Fruit fly (Drosophila melanogaster) whole organism, embryonic: ENCODE results near the gene CG11986.

Source experiments
- Bdp1 ChIP-seq: fragments of 200-800 bp; sonication (Bioruptor generic); optimal IDR thresholded peaks from 3 replicates; lab custom pipeline; 2016; ENCODE audit warnings: missing biosample characterization, missing genetic modification characterization
- Bgb ChIP-seq: fragments of 200-800 bp; sonication (Bioruptor generic); IDR thresholded peaks from 2 replicates; pipeline ENCODE4 v1.3.6; 2022; ENCODE audit warnings: missing biosample characterization, missing genetic modification characterization; ENCODE audit not compliant: partially characterized antibody
- C15 ChIP-seq: fragments of 200-800 bp; sonication (Bioruptor generic); IDR thresholded peaks from 3 replicates; pipeline ENCODE4 v1.3.6; 2022; ENCODE audit warnings: missing biosample characterization, missing genetic modification characterization
- CG10274 ChIP-seq: fragments of 200-800 bp; sonication (Bioruptor generic); optimal IDR thresholded peaks from 3 replicates; lab custom pipeline; 2017; ENCODE audit warnings: missing biosample characterization, mild to moderate bottlenecking, missing genetic modification characterization
- CG11398 ChIP-seq: fragments of 200-800 bp; sonication (Bioruptor generic); optimal IDR thresholded peaks from 2 replicates; lab custom pipeline; 2016; ENCODE audit warnings: missing biosample characterization, missing genetic modification characterization
- CG1603 ChIP-seq: fragments of 200-800 bp; sonication (Bioruptor generic); optimal IDR thresholded peaks from 2 replicates; lab custom pipeline; 2019; ENCODE audit warnings: missing biosample characterization, mild to moderate bottlenecking, missing genetic modification characterization, moderate library complexity
- CG16815 ChIP-seq: fragments of 200-800 bp; sonication (Bioruptor generic); optimal IDR thresholded peaks from 3 replicates; lab custom pipeline; 2017; ENCODE audit warnings: missing biosample characterization, mild to moderate bottlenecking, missing genetic modification characterization
- CG17328 ChIP-seq: fragments of 200-800 bp; sonication (Bioruptor generic); IDR thresholded peaks from 2 replicates; pipeline ENCODE4 v1.3.6; 2022; ENCODE audit warnings: missing biosample characterization, missing genetic modification characterization
- CG17361 ChIP-seq: fragments of 200-800 bp; sonication (Bioruptor generic); IDR thresholded peaks from 3 replicates; pipeline ENCODE4 v1.3.6; 2022; ENCODE audit warnings: missing biosample characterization, missing genetic modification characterization
- CG18599 ChIP-seq: fragments of 200-800 bp; sonication (Bioruptor generic); optimal IDR thresholded peaks from 3 replicates; lab custom pipeline; 2017; ENCODE audit warnings: missing biosample characterization, missing genetic modification characterization, mild to moderate bottlenecking, moderate library complexity, missing genetic modification reagents
- CG31388 ChIP-seq: fragments of 200-800 bp; sonication (Bioruptor generic); optimal IDR thresholded peaks from 2 replicates; lab custom pipeline; 2016; ENCODE audit warnings: missing biosample characterization, missing genetic modification characterization
- CG32532 ChIP-seq: fragments of 200-800 bp; sonication (Bioruptor generic); IDR thresholded peaks from 2 replicates; pipeline ENCODE4 v1.3.6; 2022; ENCODE audit warnings: missing biosample characterization, missing genetic modification characterization
- CG32772 ChIP-seq: fragments of 200-800 bp; sonication (Bioruptor generic); IDR thresholded peaks from 2 replicates; pipeline ENCODE4 v1.3.6; 2022; ENCODE audit warnings: missing biosample characterization, missing genetic modification characterization
- CG3995 ChIP-seq: fragments of 200-800 bp; sonication (Bioruptor generic); optimal IDR thresholded peaks from 3 replicates; lab custom pipeline; 2016; ENCODE audit warnings: missing biosample characterization, missing genetic modification characterization
- CG6765 ChIP-seq: fragments of 200-800 bp; sonication (Bioruptor generic); optimal IDR thresholded peaks from 3 replicates; lab custom pipeline; 2017; ENCODE audit warnings: missing biosample characterization, mild to moderate bottlenecking, missing genetic modification characterization
- CG9876 ChIP-seq: fragments of 200-800 bp; sonication (Bioruptor generic); optimal IDR thresholded peaks from 2 replicates; lab custom pipeline; 2016; ENCODE audit warnings: missing biosample characterization, missing genetic modification characterization
- Dbx ChIP-seq: fragments of 200-800 bp; sonication (Bioruptor generic); IDR thresholded peaks from 3 replicates; pipeline ENCODE4 v1.3.6; 2022; ENCODE audit warnings: missing biosample characterization, missing genetic modification characterization
- Eip74EF ChIP-seq, 2 experiments: fragments of 200-800 bp in 1 of 2; fragments of >200 bp in 1 of 2; sonication (Bioruptor generic) in 1 of 2; optimal IDR thresholded peaks; 2 replicates each; lab custom pipeline; 2017 to 2019; ENCODE audit warnings: missing biosample characterization in 2 of 2, missing genetic modification characterization in 2 of 2, mild to moderate bottlenecking in 1 of 2, moderate library complexity in 1 of 2
- GATAe ChIP-seq: fragments of 200-800 bp; sonication (Bioruptor generic); conservative IDR thresholded peaks from 2 replicates; pipeline ENCODE4 v1.3.6; 2022; ENCODE audit warnings: missing biosample characterization, missing genetic modification characterization
- HmgZ ChIP-seq: fragments of 200-800 bp; sonication (Bioruptor generic); optimal IDR thresholded peaks from 2 replicates; lab custom pipeline; 2018; ENCODE audit warnings: missing biosample characterization, mild to moderate bottlenecking, missing genetic modification characterization
- NC2α ChIP-seq: fragments of 200-800 bp; sonication (Bioruptor generic); optimal IDR thresholded peaks from 2 replicates; lab custom pipeline; 2016; ENCODE audit warnings: missing biosample characterization, missing genetic modification characterization
- NC2β ChIP-seq: fragments of 200-800 bp; sonication (Bioruptor generic); optimal IDR thresholded peaks from 2 replicates; lab custom pipeline; 2016; ENCODE audit warnings: missing biosample characterization, missing genetic modification characterization
- Optix ChIP-seq: fragments of 200-800 bp; sonication (Bioruptor generic); IDR thresholded peaks from 3 replicates; pipeline ENCODE4 v1.3.6; 2022; ENCODE audit warnings: missing biosample characterization, missing genetic modification characterization
- Sry-δ ChIP-seq: fragments of 200-800 bp; sonication (Bioruptor generic); optimal IDR thresholded peaks from 2 replicates; lab custom pipeline; 2016; ENCODE audit warnings: missing biosample characterization, missing genetic modification characterization
- YL-1 ChIP-seq: fragments of 200-800 bp; sonication (Bioruptor generic); optimal IDR thresholded peaks from 3 replicates; lab custom pipeline; 2017; ENCODE audit warnings: missing biosample characterization, mild to moderate bottlenecking, missing genetic modification characterization
- ap ChIP-seq: fragments of 200-800 bp; sonication (Bioruptor generic); IDR thresholded peaks from 2 replicates; pipeline ENCODE4 v1.3.6; 2022; ENCODE audit warnings: missing biosample characterization, missing genetic modification characterization
- bab2 ChIP-seq: fragments of 200-800 bp; sonication (Bioruptor generic); optimal IDR thresholded peaks from 2 replicates; lab custom pipeline; 2016; ENCODE audit warnings: missing biosample characterization, missing genetic modification characterization
- bcd ChIP-seq: fragments of 200-800 bp; sonication (Bioruptor generic); optimal IDR thresholded peaks from 2 replicates; lab custom pipeline; 2017; ENCODE audit warnings: missing biosample characterization, mild to moderate bottlenecking, missing genetic modification characterization
- chif ChIP-seq, 2 experiments: fragments of 200-800 bp; sonication (Bioruptor generic); optimal IDR thresholded peaks; 3 replicates each; lab custom pipeline; 2016; ENCODE audit warnings: missing biosample characterization in 2 of 2, missing genetic modification characterization in 2 of 2
- dpn ChIP-seq, 2 experiments: fragments of 200-800 bp; sonication (Bioruptor generic); optimal IDR thresholded peaks; 3 replicates each; lab custom pipeline; 2016; ENCODE audit warnings: missing biosample characterization in 2 of 2, missing genetic modification characterization in 2 of 2
- fd3F ChIP-seq: fragments of 200-800 bp; sonication (Bioruptor generic); optimal IDR thresholded peaks from 2 replicates; lab custom pipeline; 2018; ENCODE audit warnings: missing biosample characterization, mild to moderate bottlenecking, missing genetic modification characterization, moderate library complexity
- ham ChIP-seq: fragments of 200-800 bp; sonication (Bioruptor generic); IDR thresholded peaks from 2 replicates; pipeline ENCODE4 v1.3.6; 2022; ENCODE audit warnings: missing biosample characterization, missing genetic modification characterization
- kay ChIP-seq: fragments of 200-800 bp; sonication (Bioruptor generic); optimal IDR thresholded peaks from 2 replicates; lab custom pipeline; 2016; ENCODE audit warnings: missing biosample characterization, missing genetic modification characterization
- knrl ChIP-seq: fragments of 200-800 bp; sonication (Bioruptor generic); IDR thresholded peaks from 3 replicates; pipeline ENCODE4 v1.3.6; 2022; ENCODE audit warnings: missing biosample characterization, missing genetic modification characterization; ENCODE audit not compliant: partially characterized antibody
- mld ChIP-seq: fragments of 200-800 bp; sonication (Bioruptor generic); IDR thresholded peaks from 3 replicates; pipeline ENCODE4 v1.3.6; 2022; ENCODE audit warnings: missing biosample characterization, missing genetic modification characterization; ENCODE audit not compliant: partially characterized antibody
- nerfin-2 ChIP-seq: fragments of 200-800 bp; sonication (Bioruptor generic); IDR thresholded peaks from 2 replicates; pipeline ENCODE4 v1.3.6; 2022; ENCODE audit warnings: missing biosample characterization, missing genetic modification characterization; ENCODE audit not compliant: partially characterized antibody
- nom ChIP-seq: fragments of 200-800 bp; sonication (Bioruptor generic); optimal IDR thresholded peaks from 2 replicates; lab custom pipeline; 2017; ENCODE audit warnings: missing biosample characterization, missing genetic modification characterization, mild to moderate bottlenecking, moderate library complexity, missing genetic modification reagents
- oc ChIP-seq: fragments of 200-800 bp; sonication (Bioruptor generic); optimal IDR thresholded peaks from 2 replicates; lab custom pipeline; 2018; ENCODE audit warnings: missing biosample characterization, mild to moderate bottlenecking, missing genetic modification characterization, moderate library complexity
- onecut ChIP-seq: fragments of 200-800 bp; sonication (Bioruptor generic); IDR thresholded peaks from 2 replicates; pipeline ENCODE4 v1.3.6; 2022; ENCODE audit warnings: missing biosample characterization, missing genetic modification characterization
- schlank ChIP-seq: fragments of 200-800 bp; sonication (Bioruptor generic); optimal IDR thresholded peaks from 2 replicates; lab custom pipeline; 2018; ENCODE audit warnings: missing biosample characterization, mild to moderate bottlenecking, missing genetic modification characterization
- scrt ChIP-seq: fragments of 200-800 bp; sonication (Bioruptor generic); optimal IDR thresholded peaks from 2 replicates; lab custom pipeline; 2018; ENCODE audit warnings: missing biosample characterization, mild to moderate bottlenecking, missing genetic modification characterization, moderate library complexity
- sd ChIP-seq: fragments of 200-800 bp; sonication (Bioruptor generic); optimal IDR thresholded peaks from 3 replicates; lab custom pipeline; 2018; ENCODE audit warnings: missing biosample characterization, mild to moderate bottlenecking, missing genetic modification characterization, moderate library complexity
- slou ChIP-seq: fragments of 200-800 bp; sonication (Bioruptor generic); optimal IDR thresholded peaks from 3 replicates; lab custom pipeline; 2016; ENCODE audit warnings: missing biosample characterization, missing genetic modification characterization
- slp2 ChIP-seq: fragments of 200-800 bp; sonication (Bioruptor generic); optimal IDR thresholded peaks from 2 replicates; lab custom pipeline; 2016; ENCODE audit warnings: missing biosample characterization, missing genetic modification characterization
- trem ChIP-seq: fragments of 200-800 bp; optimal IDR thresholded peaks from 3 replicates; lab custom pipeline; 2019; ENCODE audit warnings: missing biosample characterization, mild to moderate bottlenecking, missing genetic modification characterization, moderate library complexity
- ttk ChIP-seq: fragments of 200-800 bp; sonication (Bioruptor generic); IDR thresholded peaks from 2 replicates; pipeline ENCODE4 v2.1.2; 2022; ENCODE audit warnings: missing biosample characterization, missing genetic modification characterization
- twi ChIP-seq: fragments of 200-800 bp; optimal IDR thresholded peaks from 2 replicates; lab custom pipeline; 2019; ENCODE audit warnings: missing biosample characterization, mild to moderate bottlenecking, missing genetic modification characterization, moderate library complexity
- usp ChIP-seq: fragments of >200 bp; optimal IDR thresholded peaks from 2 replicates; lab custom pipeline; 2017; ENCODE audit warnings: missing biosample characterization, missing genetic modification characterization
- z ChIP-seq: fragments of 200-800 bp; sonication (Bioruptor generic); IDR thresholded peaks from 3 replicates; pipeline ENCODE4 v1.3.6; 2022; ENCODE audit warnings: missing biosample characterization, missing genetic modification characterization

CG11986 gene

DNA sequence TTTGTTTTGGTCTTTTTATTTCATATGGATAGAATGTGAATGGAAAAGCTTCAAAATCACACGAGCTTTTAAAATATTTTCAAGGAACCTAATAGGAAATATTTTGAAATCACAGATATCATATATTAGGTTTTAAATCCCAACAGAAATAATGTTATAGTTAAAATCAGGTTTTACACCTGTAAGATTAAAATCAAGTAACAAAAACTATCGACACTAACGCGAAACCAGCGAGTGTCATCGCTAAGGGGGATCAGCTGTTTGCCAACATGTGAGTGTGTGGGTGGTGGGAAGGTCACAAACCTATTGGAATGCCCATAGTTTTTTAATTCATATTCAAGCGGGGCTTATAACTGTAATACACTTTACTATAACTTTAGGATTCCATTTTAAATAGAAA lies 23.4 kb downstream of the CG11986 start, which contains the start of gene hyx (continued):
- peak; percentile 75 for TF ChIP-seq Dbx (GFP tag; lab: Robert Waterston, UW)
- TF ChIP-seq, all 482 proteins: peak for 203

- peak; percentile 82 for TF ChIP-seq knrl (GFP tag; lab: Robert Waterston, UW)
- TF ChIP-seq ap (GFP tag; lab: Robert Waterston, UW), result no peak
- TF ChIP-seq HmgZ (tag; lab: Kevin White, UChicago), result peak; percentile 20
- no peak for TF ChIP-seq CG10274 (GFP tag; lab: Kevin White, UChicago)
- peak; percentile 99 for TF ChIP-seq CG3995
- no peak for TF ChIP-seq sd (tag; lab: Kevin White, UChicago)
- TF ChIP-seq slou (GFP tag; lab: Kevin White, UChicago), result no peak
- TF ChIP-seq CG31388 (GFP tag; lab: Kevin White, UChicago), result no peak
- TF ChIP-seq kay, result no peak
- TF ChIP-seq Bdp1 (GFP tag; lab: Kevin White, UChicago), result no peak
- peak; percentile 29 for TF ChIP-seq CG1603 (tag; lab: Kevin White, UChicago)
- TF ChIP-seq Optix (GFP tag; lab: Robert Waterston, UW), result no peak
- TF ChIP-seq CG32772 (GFP tag; lab: Robert Waterston, UW), result no peak
- TF ChIP-seq bab2 (GFP tag; lab: Kevin White, UChicago), result no peak
- TF ChIP-seq dpn (GFP tag; optimal IDR thresholded peaks at IDR 0.05; lab: Kevin White, UChicago), result peak; percentile 14 to 29
- TF ChIP-seq fd3F (GFP tag; lab: Kevin White, UChicago), result no peak
- TF ChIP-seq CG17328 (GFP tag; lab: Robert Waterston, UW), result no peak
- TF ChIP-seq chif (GFP tag; optimal IDR thresholded peaks at IDR 0.05; lab: Kevin White, UChicago), result peak in 1 of 2 experiments; percentile 3
- no peak for TF ChIP-seq CG9876
- TF ChIP-seq usp, result no peak
- TF ChIP-seq nom (GFP tag; lab: Kevin White, UChicago), result no peak
- TF ChIP-seq slp2 (GFP tag; lab: Kevin White, UChicago), result no peak
- no peak for TF ChIP-seq onecut (GFP tag; lab: Robert Waterston, UW)
- no peak for TF ChIP-seq CG11398 (GFP tag; lab: Kevin White, UChicago)
- TF ChIP-seq YL-1 (GFP tag; lab: Kevin White, UChicago), result peak; percentile 58
- peak; percentile 4 for TF ChIP-seq CG18599 (GFP tag; lab: Kevin White, UChicago)
- no peak for TF ChIP-seq CG32532 (GFP tag; lab: Robert Waterston, UW)
- TF ChIP-seq schlank (tag; lab: Kevin White, UChicago), result no peak
- TF ChIP-seq mld (GFP tag; lab: Robert Waterston, UW), result 0 out of 3 replicates have a peak, but pooled peaks have one; percentile 11
- TF ChIP-seq NC2β (GFP tag; lab: Kevin White, UChicago), result peak; percentile 26
- TF ChIP-seq oc, result no peak
- no peak for TF ChIP-seq Eip74EF (GFP tag; optimal IDR thresholded peaks at IDR 0.05; lab: Kevin White, UChicago)
- no peak for TF ChIP-seq C15
- peak; percentile 81 for TF ChIP-seq trem (tag; lab: Kevin White, UChicago)
- TF ChIP-seq twi (tag; lab: Kevin White, UChicago), result peak; percentile 28
- TF ChIP-seq z, result no peak
- no peak for TF ChIP-seq GATAe (GFP tag; lab: Robert Waterston, UW)
- peak; percentile 74 for TF ChIP-seq Sry-δ (GFP tag; lab: Kevin White, UChicago)
- TF ChIP-seq ham (GFP tag; lab: Robert Waterston, UW), result no peak
- peak; percentile 67 for TF ChIP-seq Bgb
- TF ChIP-seq scrt (GFP tag; lab: Kevin White, UChicago), result no peak
- peak; percentile 58 for TF ChIP-seq bcd (GFP tag; lab: Kevin White, UChicago)
- no peak for TF ChIP-seq ttk (GFP tag; lab: Robert Waterston, UW)
- TF ChIP-seq NC2α, result no peak
- TF ChIP-seq CG6765, result no peak
- TF ChIP-seq CG16815, result no peak
- TF ChIP-seq CG17361, result peak; percentile 60; the same call in 2 of the 3 replicates
- 0 out of 2 replicates have a peak, but pooled peaks have one; percentile 13 for TF ChIP-seq nerfin-2 (GFP tag; lab: Robert Waterston, UW)
These were observed 24.2 kb downstream of the CG11986 start, which contains the start of gene neur for dm6 chr3R:9039448-9039847. TSS of gene neur (minus strand) at chr3R:9039471.
